Worm (Caenorhabditis elegans) whole organism, early embryonic: ENCODE results near the gene C53C11.2.

Source experiments
- ama-1 ChIP-seq: fragments of 150-350 bp; optimal IDR thresholded peaks from 2 replicates; lab custom pipeline; 2014
- ceh-36 ChIP-seq: sonication (generic microtip); optimal IDR thresholded peaks from 2 replicates; lab custom pipeline; 2016; ENCODE audit warnings: missing genetic modification characterization, inconsistent platforms, missing compliant biosample characterization
- hnd-1 ChIP-seq: sonication (generic microtip); optimal IDR thresholded peaks from 2 replicates; lab custom pipeline; 2016; ENCODE audit warnings: missing genetic modification characterization, missing compliant biosample characterization
- pes-1 ChIP-seq: fragments of 200-800 bp; sonication (Bioruptor generic); IDR thresholded peaks from 2 replicates; pipeline ENCODE4 v1.3.6; 2022; ENCODE audit warnings: missing genetic modification reagents, missing genetic modification characterization, missing compliant biosample characterization
- tbx-11 ChIP-seq: fragments of 200-800 bp; sonication (Bioruptor generic); IDR thresholded peaks from 2 replicates; pipeline ENCODE4 v1.3.6; 2022; ENCODE audit warnings: missing genetic modification characterization, missing compliant biosample characterization
- tbx-37 ChIP-seq: fragments of 200-800 bp; sonication (Bioruptor generic); conservative IDR thresholded peaks from 2 replicates; pipeline ENCODE4 v1.3.6; 2022; ENCODE audit warnings: missing genetic modification reagents, missing genetic modification characterization, missing compliant biosample characterization

ce11 chrX:17288378-17288777 is 48.1 kb upstream of the C53C11.2 start:
- no peak for TF ChIP-seq ama-1
- TF ChIP-seq tbx-11 (GFP tag; lab: Robert Waterston, UW): no peak
- TF ChIP-seq pes-1 (GFP tag; lab: Robert Waterston, UW): peak; percentile 63
- no peak for TF ChIP-seq tbx-37 (GFP tag; lab: Robert Waterston, UW)
- TF ChIP-seq ceh-36 (tag; lab: Kevin White, UChicago): no peak
- no peak for TF ChIP-seq hnd-1 (tag; lab: Kevin White, UChicago)
